Fruit fly (Drosophila melanogaster): ENCODE results near the gene AlaRS.
A peak's percentile ranks its signal among the peaks of the same experiment; 100 is the strongest.

DNA sequence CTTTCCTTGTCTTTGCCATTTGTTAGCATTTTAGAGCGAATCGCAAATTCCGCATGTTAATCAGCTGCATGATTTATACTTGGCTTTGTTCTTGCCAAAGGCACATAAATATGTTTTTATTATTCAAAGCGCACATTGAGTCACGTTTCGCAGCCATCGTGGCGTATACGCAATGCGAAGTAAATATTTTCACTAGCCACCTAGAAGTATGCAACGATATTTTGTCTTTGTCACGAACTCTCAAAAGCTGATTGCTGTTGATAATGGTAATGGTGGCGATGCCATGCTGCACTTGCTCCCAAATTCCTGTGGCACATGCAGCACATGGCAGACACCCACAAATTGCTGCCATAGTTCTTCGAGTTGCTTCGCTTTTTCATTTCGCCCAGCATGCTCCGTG is 46.9 kb downstream of the AlaRS start:
- TF ChIP-seq CG13204 (GFP tag; optimal IDR thresholded peaks at IDR 0.05) (no peak), CG9948 (tag; optimal IDR thresholded peaks at IDR 0.05) (no peak), Pif1A (GFP tag; optimal IDR thresholded peaks at IDR 0.05) (peak; percentile 11), D1 (tag; optimal IDR thresholded peaks at IDR 0.05) (no peak), CG34367 (tag; optimal IDR thresholded peaks at IDR 0.05) (peak; percentile 4), CG17806 (tag; optimal IDR thresholded peaks at IDR 0.05) (no peak), CG14655 (GFP tag; optimal IDR thresholded peaks at IDR 0.05) (peak; percentile 6), CG32121 (GFP tag; IDR thresholded peaks at IDR 0.05) (no peak), rn (GFP tag; IDR thresholded peaks at IDR 0.05) (no peak), fd96Ca (GFP tag; IDR thresholded peaks at IDR 0.05) (no peak), Snoo (tag; optimal IDR thresholded peaks at IDR 0.05) (no peak), EcR (GFP tag; optimal IDR thresholded peaks at IDR 0.05) (no peak), CG15710 (tag; optimal IDR thresholded peaks at IDR 0.05) (no peak), gl (tag; optimal IDR thresholded peaks at IDR 0.05) (no peak)

Measured in whole organism, pupa.